Fruit fly (Drosophila melanogaster) whole organism, embryonic: Measurements from ENCODE around the gene CG7227.

Experiments
- Antp ChIP-seq: fragments of 200-800 bp; sonication (Bioruptor generic); optimal IDR thresholded peaks from 3 replicates; lab custom pipeline; 2016; ENCODE audit warnings: missing biosample characterization, missing genetic modification characterization
- CG10321 ChIP-seq: fragments of 200-800 bp; sonication (Bioruptor generic); IDR thresholded peaks from 2 replicates; pipeline ENCODE4 v1.3.6; 2022; ENCODE audit warnings: missing biosample characterization, missing genetic modification characterization
- CG10431 ChIP-seq: fragments of 200-800 bp; sonication (Bioruptor generic); optimal IDR thresholded peaks from 3 replicates; lab custom pipeline; 2018; ENCODE audit warnings: missing biosample characterization, mild to moderate bottlenecking, missing genetic modification characterization
- CG10543 ChIP-seq: fragments of 200-800 bp; sonication (Bioruptor generic); optimal IDR thresholded peaks from 3 replicates; lab custom pipeline; 2017; ENCODE audit warnings: missing biosample characterization, mild to moderate bottlenecking, missing genetic modification characterization, moderate library complexity
- CG11093 ChIP-seq: fragments of 200-800 bp; sonication (Bioruptor generic); IDR thresholded peaks from 3 replicates; pipeline ENCODE4 v1.3.6; 2022; ENCODE audit warnings: missing biosample characterization, missing genetic modification characterization
- CG11695 ChIP-seq: fragments of 200-800 bp; sonication (Bioruptor generic); IDR thresholded peaks from 3 replicates; pipeline ENCODE4 v1.3.6; 2022; ENCODE audit warnings: missing biosample characterization, missing genetic modification characterization
- CG12219 ChIP-seq: fragments of 200-800 bp; sonication (Bioruptor generic); optimal IDR thresholded peaks from 3 replicates; lab custom pipeline; 2018; ENCODE audit warnings: missing biosample characterization, mild to moderate bottlenecking, missing genetic modification characterization
- CG13287 ChIP-seq: fragments of 200-800 bp; sonication (Bioruptor generic); IDR thresholded peaks from 2 replicates; pipeline ENCODE4 v1.3.6; 2022; ENCODE audit warnings: missing biosample characterization, missing genetic modification characterization; ENCODE audit not compliant: partially characterized antibody
- CG14860 ChIP-seq: fragments of 200-800 bp; sonication (Bioruptor generic); IDR thresholded peaks from 3 replicates; pipeline ENCODE4 v1.3.6; 2022; ENCODE audit warnings: missing biosample characterization, missing genetic modification characterization; ENCODE audit not compliant: partially characterized antibody
- CG15601 ChIP-seq: fragments of 200-800 bp; sonication (Bioruptor generic); optimal IDR thresholded peaks from 3 replicates; lab custom pipeline; 2019; ENCODE audit warnings: missing biosample characterization, mild to moderate bottlenecking, missing genetic modification characterization, moderate library complexity
- CG1647 ChIP-seq: fragments of 200-800 bp; sonication (Bioruptor generic); optimal IDR thresholded peaks from 3 replicates; lab custom pipeline; 2016; ENCODE audit warnings: missing biosample characterization, missing genetic modification characterization
- CG1792 ChIP-seq: fragments of 200-800 bp; sonication (Bioruptor generic); optimal IDR thresholded peaks from 2 replicates; lab custom pipeline; 2016; ENCODE audit warnings: missing biosample characterization, missing genetic modification characterization
- CG30020 ChIP-seq: fragments of 200-800 bp; optimal IDR thresholded peaks from 2 replicates; lab custom pipeline; 2019; ENCODE audit warnings: missing biosample characterization, mild to moderate bottlenecking, missing genetic modification characterization, moderate library complexity
- CG32532 ChIP-seq: fragments of 200-800 bp; sonication (Bioruptor generic); IDR thresholded peaks from 2 replicates; pipeline ENCODE4 v1.3.6; 2022; ENCODE audit warnings: missing biosample characterization, missing genetic modification characterization
- CG3995 ChIP-seq: fragments of 200-800 bp; sonication (Bioruptor generic); optimal IDR thresholded peaks from 3 replicates; lab custom pipeline; 2016; ENCODE audit warnings: missing biosample characterization, missing genetic modification characterization
- CG42726 ChIP-seq: fragments of 200-800 bp; sonication (Bioruptor generic); IDR thresholded peaks from 2 replicates; pipeline ENCODE4 v1.3.6; 2022; ENCODE audit warnings: missing biosample characterization, missing genetic modification characterization; ENCODE audit not compliant: partially characterized antibody
- CG4404 ChIP-seq: fragments of 200-800 bp; sonication (Bioruptor generic); IDR thresholded peaks from 2 replicates; pipeline ENCODE4 v1.3.6; 2022; ENCODE audit warnings: missing biosample characterization, missing genetic modification characterization
- CG6272 ChIP-seq: fragments of 200-800 bp; sonication (Bioruptor generic); IDR thresholded peaks from 2 replicates; pipeline ENCODE4 v1.3.6; 2022; ENCODE audit warnings: missing biosample characterization, missing genetic modification characterization
- CG9437 ChIP-seq: fragments of 200-800 bp; sonication (Bioruptor generic); optimal IDR thresholded peaks from 2 replicates; lab custom pipeline; 2018; ENCODE audit warnings: missing biosample characterization, mild to moderate bottlenecking, missing genetic modification characterization
- CHES-1-like ChIP-seq: fragments of 200-800 bp; sonication (Bioruptor generic); optimal IDR thresholded peaks from 2 replicates; lab custom pipeline; 2016; ENCODE audit warnings: missing biosample characterization, missing genetic modification characterization
- Mes4 ChIP-seq: fragments of 200-800 bp; sonication (Bioruptor generic); optimal IDR thresholded peaks from 2 replicates; lab custom pipeline; 2016; ENCODE audit warnings: missing biosample characterization, missing genetic modification characterization
- Mrtf ChIP-seq: fragments of 200-800 bp; sonication (Bioruptor generic); IDR thresholded peaks from 3 replicates; pipeline ENCODE4 v1.3.6; 2022; ENCODE audit warnings: missing biosample characterization, missing genetic modification characterization
- Oli ChIP-seq: fragments of 200-800 bp; sonication (Bioruptor generic); optimal IDR thresholded peaks from 2 replicates; lab custom pipeline; 2018; ENCODE audit warnings: missing biosample characterization, mild to moderate bottlenecking, missing genetic modification characterization, moderate library complexity
- Opbp ChIP-seq: fragments of 200-800 bp; sonication (Bioruptor generic); IDR thresholded peaks from 3 replicates; pipeline ENCODE4 v1.3.6; 2022; ENCODE audit warnings: missing biosample characterization, missing genetic modification characterization; ENCODE audit not compliant: partially characterized antibody
- Ptx1 ChIP-seq: fragments of 200-800 bp; sonication (Bioruptor generic); IDR thresholded peaks from 2 replicates; pipeline ENCODE4 v1.3.6; 2022; ENCODE audit warnings: missing biosample characterization, missing genetic modification characterization
- Rx ChIP-seq: fragments of 200-800 bp; sonication (Bioruptor generic); IDR thresholded peaks from 2 replicates; pipeline ENCODE4 v1.3.6; 2022; ENCODE audit warnings: missing biosample characterization, missing genetic modification characterization
- Sox102F ChIP-seq: fragments of 200-800 bp; sonication (Bioruptor generic); optimal IDR thresholded peaks from 2 replicates; lab custom pipeline; 2018; ENCODE audit warnings: missing biosample characterization, mild to moderate bottlenecking, missing genetic modification characterization, moderate library complexity
- ato ChIP-seq: fragments of 200-800 bp; sonication (Bioruptor generic); IDR thresholded peaks from 2 replicates; pipeline ENCODE4 v1.3.6; 2022; ENCODE audit warnings: missing biosample characterization, missing genetic modification characterization; ENCODE audit not compliant: partially characterized antibody
- bowl ChIP-seq: fragments of 200-800 bp; sonication (Bioruptor generic); IDR thresholded peaks from 2 replicates; pipeline ENCODE4 v1.3.6; 2022; ENCODE audit warnings: missing biosample characterization, missing genetic modification characterization
- cad ChIP-seq: fragments of >200 bp; optimal IDR thresholded peaks from 2 replicates; lab custom pipeline; 2017; ENCODE audit warnings: missing biosample characterization, missing genetic modification characterization
- chif ChIP-seq, 2 experiments: fragments of 200-800 bp; sonication (Bioruptor generic); optimal IDR thresholded peaks; 3 replicates each; lab custom pipeline; 2016; ENCODE audit warnings: missing biosample characterization in 2 of 2, missing genetic modification characterization in 2 of 2
- dan ChIP-seq: fragments of 200-800 bp; sonication (Bioruptor generic); IDR thresholded peaks from 2 replicates; pipeline ENCODE4 v1.3.6; 2022; ENCODE audit warnings: missing biosample characterization, missing genetic modification characterization
- dati ChIP-seq: fragments of 200-800 bp; sonication (Bioruptor generic); IDR thresholded peaks from 2 replicates; pipeline ENCODE4 v1.3.6; 2022; ENCODE audit warnings: missing biosample characterization, missing genetic modification characterization
- dpn ChIP-seq, 2 experiments: fragments of 200-800 bp; sonication (Bioruptor generic); optimal IDR thresholded peaks; 3 replicates each; lab custom pipeline; 2016; ENCODE audit warnings: missing biosample characterization in 2 of 2, missing genetic modification characterization in 2 of 2
- ewg ChIP-seq: fragments of 200-800 bp; sonication (Bioruptor generic); optimal IDR thresholded peaks from 3 replicates; lab custom pipeline; 2017; ENCODE audit warnings: mild to moderate bottlenecking, missing biosample characterization, missing genetic modification reagents, missing genetic modification characterization
- fd102C ChIP-seq: fragments of 200-800 bp; sonication (Bioruptor generic); optimal IDR thresholded peaks from 2 replicates; lab custom pipeline; 2018; ENCODE audit warnings: missing biosample characterization, mild to moderate bottlenecking, missing genetic modification characterization, moderate library complexity
- gcm2 ChIP-seq: fragments of 200-800 bp; sonication (Bioruptor generic); optimal IDR thresholded peaks from 2 replicates; lab custom pipeline; 2016; ENCODE audit warnings: missing biosample characterization, missing genetic modification characterization
- gem ChIP-seq: fragments of 200-800 bp; sonication (Bioruptor generic); optimal IDR thresholded peaks from 2 replicates; lab custom pipeline; 2019; ENCODE audit warnings: missing biosample characterization, mild to moderate bottlenecking, missing genetic modification characterization, moderate library complexity
- gsb-n ChIP-seq: fragments of 200-800 bp; sonication (Bioruptor generic); optimal IDR thresholded peaks from 3 replicates; lab custom pipeline; 2018; ENCODE audit warnings: missing biosample characterization, mild to moderate bottlenecking, missing genetic modification characterization
- her ChIP-seq: fragments of 200-800 bp; sonication (Bioruptor generic); optimal IDR thresholded peaks from 2 replicates; lab custom pipeline; 2016; ENCODE audit warnings: missing biosample characterization, missing genetic modification characterization
- hth ChIP-seq: fragments of >200 bp; optimal IDR thresholded peaks from 2 replicates; lab custom pipeline; 2017; ENCODE audit warnings: inconsistent platforms
- kni ChIP-seq: fragments of 200-800 bp; sonication (Bioruptor generic); optimal IDR thresholded peaks from 3 replicates; lab custom pipeline; 2017; ENCODE audit warnings: mild to moderate bottlenecking, missing biosample characterization, missing genetic modification reagents, missing genetic modification characterization
- pita ChIP-seq: fragments of 200-800 bp; sonication (Bioruptor generic); optimal IDR thresholded peaks from 2 replicates; lab custom pipeline; 2017; ENCODE audit warnings: missing biosample characterization, mild to moderate bottlenecking, missing genetic modification characterization
- pnt ChIP-seq: fragments of 200-800 bp; sonication (Bioruptor generic); optimal IDR thresholded peaks from 3 replicates; lab custom pipeline; 2016; ENCODE audit warnings: missing biosample characterization, missing genetic modification characterization
- rib ChIP-seq: fragments of 200-800 bp; sonication (Bioruptor generic); IDR thresholded peaks from 2 replicates; pipeline ENCODE4 v1.3.6; 2022; ENCODE audit warnings: missing biosample characterization, missing genetic modification characterization
- run ChIP-seq: fragments of 200-800 bp; sonication (Bioruptor generic); optimal IDR thresholded peaks from 3 replicates; lab custom pipeline; 2018; ENCODE audit warnings: missing biosample characterization, mild to moderate bottlenecking, missing genetic modification characterization
- sens ChIP-seq: fragments of 200-800 bp; sonication (Bioruptor generic); peaks from one replicate; lab custom pipeline; 2016; ENCODE audit warnings: missing biosample characterization, missing genetic modification characterization
- stwl ChIP-seq: fragments of 200-800 bp; sonication (Bioruptor generic); optimal IDR thresholded peaks from 3 replicates; lab custom pipeline; 2018; ENCODE audit warnings: missing biosample characterization, mild to moderate bottlenecking, missing genetic modification characterization, moderate library complexity
- tap ChIP-seq: fragments of 200-800 bp; optimal IDR thresholded peaks from 3 replicates; lab custom pipeline; 2019; ENCODE audit warnings: missing biosample characterization, mild to moderate bottlenecking, missing genetic modification characterization, moderate library complexity
- toy ChIP-seq: fragments of 200-800 bp; sonication (Bioruptor generic); IDR thresholded peaks from 2 replicates; pipeline ENCODE4 v1.3.6; 2022; ENCODE audit warnings: missing biosample characterization, missing genetic modification characterization
- unc-4 ChIP-seq: fragments of 200-800 bp; sonication (Bioruptor generic); IDR thresholded peaks from 2 replicates; pipeline ENCODE4 v1.3.6; 2022; ENCODE audit warnings: missing biosample characterization, missing genetic modification characterization; ENCODE audit not compliant: partially characterized antibody
- vvl ChIP-seq: fragments of 200-800 bp; sonication (Bioruptor generic); IDR thresholded peaks from 2 replicates; pipeline ENCODE4 v1.3.6; 2022; ENCODE audit warnings: missing biosample characterization, missing genetic modification characterization

Gene CG7227

DNA sequence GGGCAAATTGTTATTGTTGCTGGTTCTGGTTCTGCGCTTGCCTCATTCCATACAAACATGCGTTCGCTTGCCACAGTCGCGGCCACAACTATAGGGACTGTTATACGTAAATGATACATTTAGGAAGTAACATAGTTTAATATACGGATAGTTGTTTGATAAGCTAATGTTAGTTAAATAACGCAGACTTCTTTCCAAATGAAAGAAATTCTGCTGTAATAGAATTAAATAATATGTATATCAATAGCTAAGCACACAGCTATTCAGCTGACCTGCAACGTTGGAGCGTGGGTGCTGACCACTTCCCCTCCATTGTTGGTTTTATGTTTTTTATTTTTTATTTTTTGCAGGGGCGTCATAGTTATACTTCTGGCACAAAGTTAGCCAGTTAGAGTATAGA, 36.8 kb upstream of the CG7227 start (continued):
- no peak for TF ChIP-seq hth (lab: Kevin White, UChicago)
- peak; percentile 22 to 24 for TF ChIP-seq chif (GFP tag; optimal IDR thresholded peaks at IDR 0.05; lab: Kevin White, UChicago)
- TF ChIP-seq bowl (GFP tag; lab: Robert Waterston, UW): peak; percentile 48; the same call in 1 of the 2 replicates
- TF ChIP-seq CG30020 (tag; lab: Kevin White, UChicago): no peak
- TF ChIP-seq vvl: peak; percentile 73
- TF ChIP-seq cad (GFP tag; lab: Kevin White, UChicago): no peak
- TF ChIP-seq gem (tag; lab: Kevin White, UChicago): peak; percentile 76
- no peak for TF ChIP-seq rib (GFP tag; lab: Robert Waterston, UW)
- TF ChIP-seq CG3995 (GFP tag; lab: Kevin White, UChicago): no peak
- no peak for TF ChIP-seq CG4404 (GFP tag; lab: Robert Waterston, UW)
- no peak for TF ChIP-seq CG10543
- TF ChIP-seq CG13287 (GFP tag; lab: Robert Waterston, UW): no peak
- no peak for TF ChIP-seq dati (GFP tag; lab: Robert Waterston, UW)
- TF ChIP-seq Mrtf (GFP tag; lab: Robert Waterston, UW): no peak
- TF ChIP-seq toy (GFP tag; lab: Robert Waterston, UW): no peak
- peak; percentile 34 to 54 for TF ChIP-seq dpn (GFP tag; optimal IDR thresholded peaks at IDR 0.05; lab: Kevin White, UChicago)
- no peak for TF ChIP-seq CHES-1-like (GFP tag; lab: Kevin White, UChicago)
- TF ChIP-seq sens (GFP tag; lab: Kevin White, UChicago): peak; percentile 92
- TF ChIP-seq dan (GFP tag; lab: Robert Waterston, UW): no peak
- peak; percentile 20 for TF ChIP-seq gsb-n
- TF ChIP-seq CG1792 (GFP tag; lab: Kevin White, UChicago): no peak
- no peak for TF ChIP-seq CG10431
- no peak for TF ChIP-seq CG10321 (GFP tag; lab: Robert Waterston, UW)
- no peak for TF ChIP-seq unc-4 (GFP tag; lab: Robert Waterston, UW)
- peak; percentile 28 for TF ChIP-seq CG1647 (GFP tag; lab: Kevin White, UChicago)
- TF ChIP-seq ewg (GFP tag; lab: Kevin White, UChicago): peak; percentile 34
- TF ChIP-seq fd102C (GFP tag; lab: Kevin White, UChicago): no peak
- no peak for TF ChIP-seq CG14860
- peak; percentile 27 for TF ChIP-seq Antp (GFP tag; lab: Kevin White, UChicago)
- peak; percentile 25; the same call in 1 of the 2 replicates for TF ChIP-seq Rx (GFP tag; lab: Robert Waterston, UW)
- peak; percentile 66 for TF ChIP-seq tap
- TF ChIP-seq gcm2 (GFP tag; lab: Kevin White, UChicago): no peak
- TF ChIP-seq CG6272 (GFP tag; lab: Robert Waterston, UW): no peak
- no peak for TF ChIP-seq pita (GFP tag; lab: Kevin White, UChicago)
- no peak for TF ChIP-seq CG15601 (tag; lab: Kevin White, UChicago)
- TF ChIP-seq ato: no peak
- TF ChIP-seq CG9437 (GFP tag; lab: Kevin White, UChicago): peak; percentile 30
- TF ChIP-seq Ptx1 (GFP tag; lab: Robert Waterston, UW): peak; percentile 72
- no peak for TF ChIP-seq Mes4 (GFP tag; lab: Kevin White, UChicago)
- no peak for TF ChIP-seq Opbp (GFP tag; lab: Robert Waterston, UW)
- TF ChIP-seq CG12219 (GFP tag; lab: Kevin White, UChicago): peak; percentile 72
- peak; percentile 39 for TF ChIP-seq run (tag; lab: Kevin White, UChicago)
- no peak for TF ChIP-seq stwl (tag; lab: Kevin White, UChicago)
- peak; percentile 83 for TF ChIP-seq CG11695 (GFP tag; lab: Robert Waterston, UW)
- peak; percentile 74 for TF ChIP-seq Sox102F (GFP tag; lab: Kevin White, UChicago)
- no peak for TF ChIP-seq CG42726 (GFP tag; lab: Robert Waterston, UW)
- peak; percentile 69 for TF ChIP-seq CG32532 (GFP tag; lab: Robert Waterston, UW)
- peak; percentile 19 for TF ChIP-seq pnt (GFP tag; lab: Kevin White, UChicago)
- no peak for TF ChIP-seq CG11093 (GFP tag; lab: Robert Waterston, UW)
- peak; percentile 70 for TF ChIP-seq Oli (tag; lab: Kevin White, UChicago)
- peak; percentile 28 for TF ChIP-seq her
- no peak for TF ChIP-seq kni (GFP tag; lab: Kevin White, UChicago)
